Fruit fly (Drosophila melanogaster) whole organism, embryonic: ENCODE measurements around the gene CG11249.

Source experiments
- Antp ChIP-seq: fragments of 200-800 bp; sonication (Bioruptor generic); optimal IDR thresholded peaks from 3 replicates; lab custom pipeline; 2016; ENCODE audit warnings: missing biosample characterization, missing genetic modification characterization
- BEAF-32 ChIP-seq: fragments of 200-800 bp; sonication (Bioruptor generic); optimal IDR thresholded peaks from 3 replicates; lab custom pipeline; 2017; ENCODE audit warnings: missing biosample characterization, missing genetic modification characterization, mild to moderate bottlenecking, moderate library complexity, missing genetic modification reagents
- CG11093 ChIP-seq: fragments of 200-800 bp; sonication (Bioruptor generic); IDR thresholded peaks from 3 replicates; pipeline ENCODE4 v1.3.6; 2022; ENCODE audit warnings: missing biosample characterization, missing genetic modification characterization
- CG12104 ChIP-seq: fragments of 200-800 bp; sonication (Bioruptor generic); optimal IDR thresholded peaks from 3 replicates; lab custom pipeline; 2016; ENCODE audit warnings: missing biosample characterization, missing genetic modification characterization
- CG12744 ChIP-seq: fragments of 200-800 bp; sonication (Bioruptor generic); optimal IDR thresholded peaks from 2 replicates; lab custom pipeline; 2016; ENCODE audit warnings: missing biosample characterization, missing genetic modification characterization
- CG15479 ChIP-seq: fragments of 200-800 bp; sonication (Bioruptor generic); optimal IDR thresholded peaks from 3 replicates; lab custom pipeline; 2019; ENCODE audit warnings: missing biosample characterization, mild to moderate bottlenecking, missing genetic modification characterization, moderate library complexity
- CG1647 ChIP-seq: fragments of 200-800 bp; sonication (Bioruptor generic); optimal IDR thresholded peaks from 3 replicates; lab custom pipeline; 2016; ENCODE audit warnings: missing biosample characterization, missing genetic modification characterization
- CG16813 ChIP-seq: fragments of 200-800 bp; sonication (Bioruptor generic); IDR thresholded peaks from 3 replicates; pipeline ENCODE4 v1.3.6; 2022; ENCODE audit warnings: missing biosample characterization, missing genetic modification characterization; ENCODE audit not compliant: partially characterized antibody
- CG17385 ChIP-seq: fragments of 200-800 bp; sonication (Bioruptor generic); optimal IDR thresholded peaks from 3 replicates; lab custom pipeline; 2018; ENCODE audit warnings: missing biosample characterization, mild to moderate bottlenecking, missing genetic modification characterization
- CG18599 ChIP-seq: fragments of 200-800 bp; sonication (Bioruptor generic); optimal IDR thresholded peaks from 3 replicates; lab custom pipeline; 2017; ENCODE audit warnings: missing biosample characterization, missing genetic modification characterization, mild to moderate bottlenecking, moderate library complexity, missing genetic modification reagents
- CG2678 ChIP-seq: fragments of 200-800 bp; sonication (Bioruptor generic); optimal IDR thresholded peaks from 3 replicates; lab custom pipeline; 2019; ENCODE audit warnings: missing biosample characterization, mild to moderate bottlenecking, missing genetic modification characterization, moderate library complexity
- CG4617 ChIP-seq: fragments of 200-800 bp; sonication (Bioruptor generic); optimal IDR thresholded peaks from 3 replicates; lab custom pipeline; 2016; ENCODE audit warnings: missing biosample characterization, missing genetic modification characterization, borderline replicate concordance
- CG6175 ChIP-seq: fragments of 200-800 bp; sonication (Bioruptor generic); IDR thresholded peaks from 3 replicates; pipeline ENCODE4 v1.3.6; 2022; ENCODE audit warnings: missing biosample characterization, missing genetic modification characterization
- CG7786 ChIP-seq: fragments of 200-800 bp; sonication (Bioruptor generic); optimal IDR thresholded peaks from 2 replicates; lab custom pipeline; 2016; ENCODE audit warnings: missing biosample characterization, missing genetic modification characterization
- CG8359 ChIP-seq: fragments of 200-800 bp; sonication (Bioruptor generic); optimal IDR thresholded peaks from 2 replicates; lab custom pipeline; 2017; ENCODE audit warnings: missing biosample characterization, mild to moderate bottlenecking, missing genetic modification characterization, borderline replicate concordance
- CG9817 ChIP-seq: fragments of 200-800 bp; sonication (Bioruptor generic); optimal IDR thresholded peaks from 2 replicates; lab custom pipeline; 2018; ENCODE audit warnings: missing biosample characterization, mild to moderate bottlenecking, missing genetic modification characterization, moderate library complexity
- Dp ChIP-seq: fragments of 200-800 bp; sonication (Bioruptor generic); optimal IDR thresholded peaks from 2 replicates; lab custom pipeline; 2018; ENCODE audit warnings: missing biosample characterization, mild to moderate bottlenecking, missing genetic modification characterization, moderate library complexity
- Gug ChIP-seq: fragments of 200-800 bp; sonication (Bioruptor generic); IDR thresholded peaks from 4 replicates; pipeline ENCODE4 v1.3.6; 2022; ENCODE audit warnings: missing biosample characterization, missing genetic modification characterization
- H15 ChIP-seq: fragments of 200-800 bp; sonication (Bioruptor generic); IDR thresholded peaks from 3 replicates; pipeline ENCODE4 v1.3.6; 2022; ENCODE audit warnings: missing biosample characterization, missing genetic modification characterization
- HLH3B ChIP-seq: fragments of 200-800 bp; sonication (Bioruptor generic); IDR thresholded peaks from 2 replicates; pipeline ENCODE4 v1.3.6; 2022; ENCODE audit warnings: missing biosample characterization, missing genetic modification characterization
- HLHmδ ChIP-seq: fragments of 200-800 bp; sonication (Bioruptor generic); optimal IDR thresholded peaks from 2 replicates; lab custom pipeline; 2018; ENCODE audit warnings: missing biosample characterization, mild to moderate bottlenecking, missing genetic modification characterization, moderate library complexity
- MESR4 ChIP-seq: fragments of 200-800 bp; sonication (Bioruptor generic); optimal IDR thresholded peaks from 2 replicates; lab custom pipeline; 2018; ENCODE audit warnings: missing biosample characterization, mild to moderate bottlenecking, missing genetic modification characterization, moderate library complexity
- MTF-1 ChIP-seq: fragments of 200-800 bp; sonication (Bioruptor generic); optimal IDR thresholded peaks from 2 replicates; lab custom pipeline; 2018; ENCODE audit warnings: missing biosample characterization, mild to moderate bottlenecking, missing genetic modification characterization, borderline replicate concordance
- Med ChIP-seq: fragments of 200-800 bp; sonication (Bioruptor generic); peaks from one replicate; lab custom pipeline; 2016; ENCODE audit warnings: missing biosample characterization, missing genetic modification characterization, mild to moderate bottlenecking, inconsistent platforms, moderate library complexity
- NC2α ChIP-seq: fragments of 200-800 bp; sonication (Bioruptor generic); optimal IDR thresholded peaks from 2 replicates; lab custom pipeline; 2016; ENCODE audit warnings: missing biosample characterization, missing genetic modification characterization
- Rx ChIP-seq: fragments of 200-800 bp; sonication (Bioruptor generic); IDR thresholded peaks from 2 replicates; pipeline ENCODE4 v1.3.6; 2022; ENCODE audit warnings: missing biosample characterization, missing genetic modification characterization
- Side ChIP-seq: fragments of 200-800 bp; sonication (Bioruptor generic); optimal IDR thresholded peaks from 2 replicates; lab custom pipeline; 2016; ENCODE audit warnings: missing biosample characterization, missing genetic modification characterization
- Xrp1 ChIP-seq: fragments of 200-800 bp; sonication (Bioruptor generic); IDR thresholded peaks from 2 replicates; pipeline ENCODE4 v1.3.6; 2022; ENCODE audit warnings: missing biosample characterization, missing genetic modification characterization
- bcd ChIP-seq: fragments of 200-800 bp; sonication (Bioruptor generic); optimal IDR thresholded peaks from 2 replicates; lab custom pipeline; 2017; ENCODE audit warnings: missing biosample characterization, mild to moderate bottlenecking, missing genetic modification characterization
- bsh ChIP-seq, 2 experiments: fragments of 200-800 bp; sonication (Bioruptor generic); optimal IDR thresholded peaks; 2 replicates each; lab custom pipeline; 2017 to 2018; ENCODE audit warnings: mild to moderate bottlenecking in 2 of 2, missing biosample characterization in 2 of 2, missing genetic modification characterization in 2 of 2, moderate library complexity in 1 of 2
- chinmo ChIP-seq: fragments of 200-800 bp; sonication (Bioruptor generic); IDR thresholded peaks from 4 replicates; pipeline ENCODE4 v1.3.6; 2022; ENCODE audit warnings: missing biosample characterization, missing genetic modification characterization; ENCODE audit not compliant: partially characterized antibody
- ci ChIP-seq: fragments of 200-800 bp; sonication (Bioruptor generic); IDR thresholded peaks from 3 replicates; pipeline ENCODE4 v1.3.6; 2022; ENCODE audit warnings: missing biosample characterization, missing genetic modification characterization
- dysf ChIP-seq: fragments of 200-800 bp; sonication (Bioruptor generic); IDR thresholded peaks from 3 replicates; pipeline ENCODE4 v1.3.6; 2022; ENCODE audit warnings: missing biosample characterization, missing genetic modification characterization
- gcm2 ChIP-seq: fragments of 200-800 bp; sonication (Bioruptor generic); optimal IDR thresholded peaks from 2 replicates; lab custom pipeline; 2016; ENCODE audit warnings: missing biosample characterization, missing genetic modification characterization
- grn ChIP-seq: fragments of 200-800 bp; sonication (Bioruptor generic); optimal IDR thresholded peaks from 3 replicates; lab custom pipeline; 2017; ENCODE audit warnings: missing biosample characterization, missing genetic modification characterization
- gsb-n ChIP-seq: fragments of 200-800 bp; sonication (Bioruptor generic); optimal IDR thresholded peaks from 3 replicates; lab custom pipeline; 2018; ENCODE audit warnings: missing biosample characterization, mild to moderate bottlenecking, missing genetic modification characterization
- jing ChIP-seq: fragments of 200-800 bp; sonication (Bioruptor generic); optimal IDR thresholded peaks from 2 replicates; lab custom pipeline; 2018; ENCODE audit warnings: missing biosample characterization, mild to moderate bottlenecking, missing genetic modification characterization
- ken ChIP-seq: fragments of 200-800 bp; sonication (Bioruptor generic); IDR thresholded peaks from 3 replicates; pipeline ENCODE4 v1.3.6; 2022; ENCODE audit warnings: missing biosample characterization, missing genetic modification characterization
- oc ChIP-seq: fragments of 200-800 bp; sonication (Bioruptor generic); optimal IDR thresholded peaks from 2 replicates; lab custom pipeline; 2018; ENCODE audit warnings: missing biosample characterization, mild to moderate bottlenecking, missing genetic modification characterization, moderate library complexity
- peb ChIP-seq: fragments of 200-800 bp; sonication (Bioruptor generic); IDR thresholded peaks from 2 replicates; pipeline ENCODE4 v1.3.6; 2022; ENCODE audit warnings: missing biosample characterization, missing genetic modification characterization
- pum ChIP-seq: fragments of 200-800 bp; sonication (Bioruptor generic); optimal IDR thresholded peaks from 2 replicates; lab custom pipeline; 2016; ENCODE audit warnings: missing biosample characterization, missing genetic modification characterization
- pzg ChIP-seq: fragments of 200-800 bp; sonication (Bioruptor generic); optimal IDR thresholded peaks from 3 replicates; lab custom pipeline; 2018; ENCODE audit warnings: missing biosample characterization, mild to moderate bottlenecking, missing genetic modification characterization, moderate library complexity
- ranshi ChIP-seq: fragments of 200-800 bp; sonication (Bioruptor generic); IDR thresholded peaks from 2 replicates; pipeline ENCODE4 v1.3.6; 2022; ENCODE audit warnings: missing biosample characterization, missing genetic modification characterization
- row ChIP-seq: fragments of 200-800 bp; sonication (Bioruptor generic); IDR thresholded peaks from 3 replicates; pipeline ENCODE4 v1.3.6; 2022; ENCODE audit warnings: missing biosample characterization, missing genetic modification characterization
- sd ChIP-seq: fragments of 200-800 bp; sonication (Bioruptor generic); optimal IDR thresholded peaks from 3 replicates; lab custom pipeline; 2018; ENCODE audit warnings: missing biosample characterization, mild to moderate bottlenecking, missing genetic modification characterization, moderate library complexity
- shn ChIP-seq: fragments of 200-800 bp; sonication (Bioruptor generic); optimal IDR thresholded peaks from 3 replicates; lab custom pipeline; 2016; ENCODE audit warnings: missing biosample characterization, missing genetic modification characterization
- slbo ChIP-seq: fragments of 200-800 bp; sonication (Bioruptor generic); IDR thresholded peaks from 2 replicates; pipeline ENCODE4 v1.3.6; 2022; ENCODE audit warnings: missing biosample characterization, missing genetic modification characterization
- sob ChIP-seq: fragments of 200-800 bp; sonication (Bioruptor generic); IDR thresholded peaks from 2 replicates; pipeline ENCODE4 v1.3.6; 2022; ENCODE audit warnings: missing biosample characterization, missing genetic modification characterization
- usp ChIP-seq: fragments of >200 bp; optimal IDR thresholded peaks from 2 replicates; lab custom pipeline; 2017; ENCODE audit warnings: missing biosample characterization, missing genetic modification characterization
- vnd ChIP-seq: fragments of 200-800 bp; sonication (Bioruptor generic); IDR thresholded peaks from 3 replicates; pipeline ENCODE4 v1.3.6; 2022; ENCODE audit warnings: missing biosample characterization, missing genetic modification characterization; ENCODE audit not compliant: partially characterized antibody
- zen ChIP-seq: fragments of 200-800 bp; sonication (Bioruptor generic); optimal IDR thresholded peaks from 3 replicates; lab custom pipeline; 2018; ENCODE audit warnings: missing biosample characterization, mild to moderate bottlenecking, missing genetic modification characterization, moderate library complexity

Gene CG11249

dm6 chr3L:21634152-21634689 lies 37.7 kb upstream of the CG11249 start, which contains the start of gene MED1 (continued):
- TF ChIP-seq Gug (GFP tag; lab: Robert Waterston, UW) (no peak), ken (GFP tag; lab: Robert Waterston, UW) (no peak), Dp (GFP tag; lab: Kevin White, UChicago) (peak; percentile 14), CG8359 (no peak), Xrp1 (GFP tag; lab: Robert Waterston, UW) (no peak), Med (GFP tag; lab: Kevin White, UChicago) (peak; percentile 46), slbo (GFP tag; lab: Robert Waterston, UW) (0 out of 2 replicates have a peak, but pooled peaks have one; percentile 39), CG9817 (peak; percentile 24), CG18599 (no peak), HLHmδ (GFP tag; lab: Kevin White, UChicago) (no peak), usp (GFP tag; lab: Kevin White, UChicago) (no peak), sob (GFP tag; lab: Robert Waterston, UW) (no peak), CG2678 (no peak), grn (GFP tag; lab: Kevin White, UChicago) (no peak), MTF-1 (no peak), CG6175 (GFP tag; lab: Robert Waterston, UW) (no peak), CG4617 (GFP tag; lab: Kevin White, UChicago) (peak; percentile 47), CG12104 (GFP tag; lab: Kevin White, UChicago) (no peak), Side (no peak), dysf (GFP tag; lab: Robert Waterston, UW) (peak; percentile 36; the same call in 1 of the 3 replicates), chinmo (GFP tag; lab: Robert Waterston, UW) (no peak), Rx (GFP tag; lab: Robert Waterston, UW) (no peak), NC2α (GFP tag; lab: Kevin White, UChicago) (no peak), BEAF-32 (GFP tag; lab: Kevin White, UChicago) (peak; percentile 54), CG17385 (GFP tag; lab: Kevin White, UChicago) (no peak), gsb-n (tag; lab: Kevin White, UChicago) (no peak), oc (tag; lab: Kevin White, UChicago) (no peak), peb (GFP tag; lab: Robert Waterston, UW) (no peak), CG12744 (GFP tag; lab: Kevin White, UChicago) (no peak)

- no peak for TF ChIP-seq CG16813 (GFP tag; lab: Robert Waterston, UW)
- TF ChIP-seq ranshi (GFP tag; lab: Robert Waterston, UW) = no peak
- 0 out of 3 replicates have a peak, but pooled peaks have one; percentile 18 for TF ChIP-seq ci (GFP tag; lab: Robert Waterston, UW)
- no peak for TF ChIP-seq pum
- TF ChIP-seq MTF-1 = no peak
- no peak for TF ChIP-seq vnd (GFP tag; lab: Robert Waterston, UW)
- peak; percentile 37; the same call in 1 of the 3 replicates for TF ChIP-seq row
- TF ChIP-seq HLH3B (GFP tag; lab: Robert Waterston, UW) = no peak
- TF ChIP-seq zen (tag; lab: Kevin White, UChicago) = peak; percentile 28
- no peak for TF ChIP-seq shn
- TF ChIP-seq CG15479 (GFP tag; lab: Kevin White, UChicago) = no peak
- no peak for TF ChIP-seq CG7786 (GFP tag; lab: Kevin White, UChicago)
- TF ChIP-seq CG11093 (GFP tag; lab: Robert Waterston, UW) = no peak
- no peak for TF ChIP-seq gcm2 (GFP tag; lab: Kevin White, UChicago)
- TF ChIP-seq H15 (GFP tag; lab: Robert Waterston, UW) = no peak
- TF ChIP-seq Antp = no peak
- peak; percentile 70 for TF ChIP-seq sd (tag; lab: Kevin White, UChicago)
- TF ChIP-seq jing (GFP tag; lab: Kevin White, UChicago) = no peak
- no peak for TF ChIP-seq bsh (GFP tag; optimal IDR thresholded peaks at IDR 0.05; lab: Kevin White, UChicago)
- TF ChIP-seq pzg = peak; percentile 28
- TF ChIP-seq bcd (GFP tag; lab: Kevin White, UChicago) = no peak
- no peak for TF ChIP-seq CG1647
- peak; percentile 70 for TF ChIP-seq MESR4 (GFP tag; lab: Kevin White, UChicago)
Observed at dm6 chr3L:21635208-21635607, 36.7 kb upstream of the CG11249 start, which contains the start of gene ORMDL. Gene ORMDL, plus strand, starts transcription at chr3L:21635305.
